Worm (Caenorhabditis elegans) whole organism, mixed stage, embryonic: ENCODE measurements around the gene W02D7.12.

Experiments used
- bed-3 ChIP-seq: fragments of 200-800 bp; sonication (Bioruptor generic); optimal IDR thresholded peaks from 3 replicates; lab custom pipeline; 2018; ENCODE audit warnings: mild to moderate bottlenecking, missing genetic modification characterization, moderate library complexity, missing compliant biosample characterization
- blmp-1 ChIP-seq: fragments of 150-350 bp; optimal IDR thresholded peaks from 2 replicates; lab custom pipeline; 2014; ENCODE audit warnings: missing biosample characterization, missing genetic modification characterization
- ceh-39 ChIP-seq: fragments of 150-350 bp; optimal IDR thresholded peaks from 2 replicates; lab custom pipeline; 2014; ENCODE audit warnings: missing biosample characterization, missing genetic modification characterization
- ceh-43 ChIP-seq: fragments of 200-800 bp; sonication (Bioruptor generic); optimal IDR thresholded peaks from 2 replicates; lab custom pipeline; 2018; ENCODE audit warnings: mild to moderate bottlenecking, missing genetic modification characterization, moderate library complexity, missing compliant biosample characterization
- ceh-83 ChIP-seq: fragments of 200-800 bp; sonication (Bioruptor generic); optimal IDR thresholded peaks from 2 replicates; lab custom pipeline; 2018; ENCODE audit warnings: mild to moderate bottlenecking, missing genetic modification characterization, missing compliant biosample characterization
- cnd-1 ChIP-seq: fragments of 200-800 bp; sonication (Bioruptor generic); optimal IDR thresholded peaks from 2 replicates; lab custom pipeline; 2018; ENCODE audit warnings: mild to moderate bottlenecking, missing genetic modification characterization, missing compliant biosample characterization
- drap-1 ChIP-seq: fragments of 200-800 bp; sonication (Bioruptor generic); optimal IDR thresholded peaks from 3 replicates; lab custom pipeline; 2018; ENCODE audit warnings: mild to moderate bottlenecking, missing genetic modification characterization, missing compliant biosample characterization
- elt-1 ChIP-seq: sonication (generic microtip); optimal IDR thresholded peaks from 2 replicates; lab custom pipeline; 2017; ENCODE audit warnings: missing genetic modification characterization, mild to moderate bottlenecking, missing compliant biosample characterization, antibody characterized with exemption, moderate library complexity, borderline replicate concordance; ENCODE audit not compliant: insufficient read depth
- elt-3 ChIP-seq: fragments of 150-350 bp; optimal IDR thresholded peaks from 2 replicates; lab custom pipeline; 2014; ENCODE audit warnings: missing biosample characterization, missing genetic modification characterization
- flh-1 ChIP-seq: fragments of 200-800 bp; sonication (Bioruptor generic); optimal IDR thresholded peaks from 2 replicates; lab custom pipeline; 2018; ENCODE audit warnings: mild to moderate bottlenecking, missing genetic modification characterization, moderate library complexity, missing compliant biosample characterization
- lin-13 ChIP-seq: fragments of 150-350 bp; optimal IDR thresholded peaks from 2 replicates; lab custom pipeline; 2014; ENCODE audit warnings: missing biosample characterization, missing genetic modification characterization
- lin-32 ChIP-seq: fragments of 200-800 bp; sonication (Bioruptor generic); optimal IDR thresholded peaks from 2 replicates; lab custom pipeline; 2018; ENCODE audit warnings: mild to moderate bottlenecking, missing genetic modification characterization, missing compliant biosample characterization
- lsy-2 ChIP-seq: fragments of 150-350 bp; optimal IDR thresholded peaks from 2 replicates; lab custom pipeline; 2014; ENCODE audit warnings: missing biosample characterization, missing genetic modification characterization
- mab-5 ChIP-seq: fragments of 150-350 bp; optimal IDR thresholded peaks from 2 replicates; lab custom pipeline; 2014; ENCODE audit warnings: missing biosample characterization, missing genetic modification characterization
- mep-1 ChIP-seq: fragments of 150-350 bp; optimal IDR thresholded peaks from 2 replicates; lab custom pipeline; 2017; ENCODE audit warnings: missing biosample characterization, missing genetic modification reagents, missing genetic modification characterization, inconsistent platforms
- nhr-12 ChIP-seq: fragments of 150-350 bp; optimal IDR thresholded peaks from 2 replicates; lab custom pipeline; 2014; ENCODE audit warnings: missing biosample characterization, missing genetic modification characterization
- nhr-237 ChIP-seq: fragments of 150-350 bp; optimal IDR thresholded peaks from 2 replicates; lab custom pipeline; 2014; ENCODE audit warnings: missing biosample characterization, missing genetic modification characterization
- nhr-28 ChIP-seq: fragments of 150-350 bp; optimal IDR thresholded peaks from 2 replicates; lab custom pipeline; 2014; ENCODE audit warnings: missing biosample characterization, missing genetic modification characterization
- pha-4 ChIP-seq: fragments of 150-350 bp; optimal IDR thresholded peaks from 2 replicates; lab custom pipeline; 2018; ENCODE audit warnings: missing biosample characterization, missing genetic modification reagents, missing genetic modification characterization
- sem-2 ChIP-seq: fragments of 200-800 bp; sonication (Bioruptor generic); optimal IDR thresholded peaks from 2 replicates; lab custom pipeline; 2018; ENCODE audit warnings: mild to moderate bottlenecking, missing genetic modification characterization, missing compliant biosample characterization
- snpc-4 ChIP-seq: fragments of 150-350 bp; optimal IDR thresholded peaks from 2 replicates; lab custom pipeline; 2014; ENCODE audit warnings: missing biosample characterization, missing genetic modification characterization
- sptf-1 ChIP-seq: sonication (generic microtip); optimal IDR thresholded peaks from 2 replicates; lab custom pipeline; 2017; ENCODE audit warnings: mild to moderate bottlenecking, missing genetic modification characterization, moderate library complexity, missing compliant biosample characterization
- unc-39 ChIP-seq: fragments of 150-350 bp; optimal IDR thresholded peaks from 2 replicates; lab custom pipeline; 2014; ENCODE audit warnings: missing biosample characterization, missing genetic modification characterization
- unc-62 ChIP-seq: fragments of 150-350 bp; optimal IDR thresholded peaks from 2 replicates; lab custom pipeline; 2014; ENCODE audit warnings: missing biosample characterization, missing genetic modification reagents, missing genetic modification characterization
- zip-8 ChIP-seq: fragments of 150-350 bp; optimal IDR thresholded peaks from 2 replicates; lab custom pipeline; 2014; ENCODE audit warnings: missing biosample characterization, missing genetic modification characterization
- ztf-11 ChIP-seq: fragments of 150-350 bp; optimal IDR thresholded peaks from 2 replicates; lab custom pipeline; 2014; ENCODE audit warnings: missing biosample characterization, missing genetic modification characterization

Gene W02D7.12

DNA sequence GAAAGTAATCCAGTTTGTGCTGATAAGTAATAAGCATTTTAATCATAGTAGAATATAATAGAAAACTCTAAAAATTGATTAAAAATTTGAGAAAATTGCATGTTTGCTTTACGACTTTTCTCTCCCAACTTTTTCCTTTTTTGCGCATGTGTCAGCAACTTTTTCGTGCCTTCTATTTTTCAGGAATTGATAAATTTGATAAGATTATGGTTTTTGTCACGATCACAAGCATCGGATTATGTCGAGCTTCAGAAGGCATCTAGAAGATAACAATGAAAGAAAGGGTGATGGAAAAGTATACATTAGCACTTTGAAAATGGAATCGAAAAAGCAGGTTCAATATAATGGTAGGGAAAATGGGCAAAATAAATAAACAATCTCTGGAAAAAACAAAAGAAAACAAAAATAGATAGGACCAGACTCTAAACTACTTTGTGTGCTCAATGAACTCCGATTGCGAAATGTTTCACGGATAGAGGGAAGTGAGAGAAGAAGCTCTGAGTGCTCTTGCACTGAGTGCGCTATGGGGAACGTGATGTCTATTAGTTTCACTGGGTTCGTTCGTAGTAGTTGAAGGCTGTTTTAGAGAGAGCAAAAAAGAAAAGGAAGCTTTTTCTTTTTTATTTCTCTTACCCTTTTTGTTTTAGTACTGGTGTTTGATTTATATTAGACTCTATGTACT lies 23.0 kb upstream of the W02D7.12 start:
- TF ChIP-seq cnd-1 (tag; lab: Kevin White, UChicago) (no peak), drap-1 (GFP tag; lab: Kevin White, UChicago) (no peak), ztf-11 (tag; lab: Kevin White, UChicago) (no peak), elt-1 (tag; lab: Kevin White, UChicago) (no peak), nhr-12 (tag; lab: Kevin White, UChicago) (no peak), blmp-1 (tag; lab: Kevin White, UChicago) (no peak)
- TF ChIP-seq, all 35 proteins: peak for 0

DNA sequence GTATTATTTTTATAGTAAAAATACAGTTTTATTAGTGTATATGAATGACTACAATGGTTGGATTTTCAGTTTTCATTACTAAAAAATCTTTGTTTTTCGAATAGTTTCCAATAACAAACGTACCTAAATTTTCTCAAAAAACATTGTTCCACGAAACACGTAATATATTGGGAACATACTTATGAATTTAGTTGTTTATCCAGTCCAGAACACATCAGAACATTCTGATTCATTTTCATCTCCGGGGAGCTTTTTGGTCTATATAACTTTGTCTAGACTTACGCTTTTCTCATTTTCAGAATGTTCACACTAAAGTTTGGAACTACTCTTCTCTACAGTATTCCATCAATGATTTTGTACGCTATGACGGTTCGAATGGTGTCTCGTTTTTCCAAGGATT lies 19.5 kb upstream of the W02D7.12 start, which contains the start of gene srg-33:
Gene srg-33, plus strand, starts transcription at position 301 of the 400 bp plus-strand sequence.
- TF ChIP-seq sptf-1 (tag; lab: Kevin White, UChicago) (no peak), drap-1 (GFP tag; lab: Kevin White, UChicago) (no peak), unc-39 (no peak), sem-2 (no peak), mep-1 (tag; lab: Kevin White, UChicago) (no peak), pha-4 (tag; lab: Kevin White, UChicago) (no peak), snpc-4 (no peak)

DNA sequence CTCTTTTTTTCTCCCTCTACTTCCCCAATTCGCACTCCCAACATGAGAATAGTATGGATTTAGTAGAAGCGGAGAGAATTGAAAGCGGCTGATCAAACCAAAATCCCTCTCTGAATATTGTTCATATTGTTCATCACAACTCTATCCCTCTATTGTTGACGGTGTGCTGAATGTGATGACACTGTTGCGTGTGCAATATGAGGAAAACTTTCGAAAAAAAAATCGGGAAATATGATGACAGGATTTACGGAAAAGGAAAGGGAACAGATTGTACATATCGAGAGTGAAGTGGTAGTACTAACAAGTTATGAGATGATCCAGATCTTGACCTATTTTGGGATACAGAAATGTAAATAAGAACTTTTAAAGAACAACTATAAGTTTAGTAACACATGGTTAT lies 15.4 kb upstream of the W02D7.12 start, which contains the start of gene smex-1:
Gene smex-1, minus strand, starts transcription at position 101 of the 400 bp plus-strand sequence.
- TF ChIP-seq unc-62 (GFP tag; lab: Kevin White, UChicago) (no peak), cnd-1 (tag; lab: Kevin White, UChicago) (no peak), lsy-2 (no peak), ceh-39 (tag; lab: Kevin White, UChicago) (no peak), ceh-83 (GFP tag; lab: Kevin White, UChicago) (no peak), zip-8 (tag; lab: Kevin White, UChicago) (no peak), sptf-1 (tag; lab: Kevin White, UChicago) (no peak), snpc-4 (no peak), lin-13 (tag; lab: Kevin White, UChicago) (no peak), mep-1 (tag; lab: Kevin White, UChicago) (no peak), blmp-1 (tag; lab: Kevin White, UChicago) (no peak), lin-32 (GFP tag; lab: Kevin White, UChicago) (no peak), ztf-11 (tag; lab: Kevin White, UChicago) (no peak)

DNA sequence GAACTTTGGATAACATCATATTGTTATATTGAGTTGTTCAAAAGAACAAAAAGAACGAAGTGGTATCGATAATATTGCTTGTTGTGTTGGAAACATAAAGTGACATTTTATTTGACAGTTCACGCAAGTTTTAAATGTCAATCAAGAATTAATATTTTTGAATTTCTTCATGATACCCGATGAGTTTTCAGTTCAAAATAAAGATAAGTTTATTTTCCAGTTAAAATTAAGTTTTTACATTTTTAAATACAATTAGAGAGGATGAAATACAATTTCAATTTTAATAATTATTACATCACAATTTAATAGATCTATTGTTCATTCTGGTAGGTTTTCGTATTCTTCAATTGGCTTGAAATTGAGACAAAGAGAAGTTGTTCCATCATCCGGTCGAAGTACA lies 13.8 kb upstream of the W02D7.12 start, which contains the start of gene W02D7.4:
Gene W02D7.4, minus strand, starts transcription at position 101 of the 400 bp plus-strand sequence.
- TF ChIP-seq flh-1 (GFP tag; lab: Kevin White, UChicago), result no peak
- TF ChIP-seq nhr-28 (tag; lab: Kevin White, UChicago), result no peak
- no peak for TF ChIP-seq drap-1 (GFP tag; lab: Kevin White, UChicago)
- no peak for TF ChIP-seq lin-32 (GFP tag; lab: Kevin White, UChicago)
- no peak for TF ChIP-seq elt-3 (tag; lab: Kevin White, UChicago)
- TF ChIP-seq mab-5, result no peak
- TF ChIP-seq ceh-43 (GFP tag; lab: Kevin White, UChicago), result no peak
- TF ChIP-seq nhr-237, result no peak
- TF ChIP-seq bed-3 (GFP tag; lab: Kevin White, UChicago), result no peak
- no peak for TF ChIP-seq snpc-4
- TF ChIP-seq unc-62 (GFP tag; lab: Kevin White, UChicago), result no peak

DNA sequence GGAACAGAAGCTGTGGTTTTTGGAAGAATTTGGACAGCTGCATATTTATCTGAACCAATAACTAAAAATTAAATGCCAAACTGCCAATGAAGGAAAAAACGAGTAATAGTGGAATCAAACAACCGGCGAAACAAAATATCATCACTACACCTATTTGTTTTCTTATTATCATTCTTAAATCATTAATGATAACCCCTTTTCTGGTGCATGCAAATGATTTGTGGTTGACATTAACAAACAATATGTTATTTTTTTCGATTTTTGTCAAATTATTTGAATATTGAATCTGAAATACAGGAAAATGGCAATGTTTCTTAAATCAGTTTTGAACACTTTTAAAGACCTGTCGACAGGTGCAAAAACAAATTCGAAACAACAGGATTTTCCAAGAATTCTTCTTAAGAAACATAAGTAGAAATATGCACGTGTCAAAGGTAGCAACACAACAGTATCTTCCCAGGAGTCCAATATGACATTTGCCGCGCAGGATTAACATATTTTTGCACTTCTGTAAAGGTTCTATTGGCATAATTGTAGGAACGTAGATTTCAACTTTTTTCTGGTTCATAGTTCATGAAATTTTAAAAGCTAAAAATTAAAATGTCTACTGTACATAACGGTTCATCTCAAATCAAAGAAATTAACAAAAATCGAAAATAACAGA lies 12.0 kb upstream of the W02D7.12 start, which contains the start of gene W02D7.5:
Gene W02D7.5, minus strand, starts transcription at position 51 of the 664 bp plus-strand sequence.
- TF ChIP-seq nhr-12 (tag; lab: Kevin White, UChicago) (no peak), sem-2 (no peak), ceh-43 (GFP tag; lab: Kevin White, UChicago) (no peak)

DNA sequence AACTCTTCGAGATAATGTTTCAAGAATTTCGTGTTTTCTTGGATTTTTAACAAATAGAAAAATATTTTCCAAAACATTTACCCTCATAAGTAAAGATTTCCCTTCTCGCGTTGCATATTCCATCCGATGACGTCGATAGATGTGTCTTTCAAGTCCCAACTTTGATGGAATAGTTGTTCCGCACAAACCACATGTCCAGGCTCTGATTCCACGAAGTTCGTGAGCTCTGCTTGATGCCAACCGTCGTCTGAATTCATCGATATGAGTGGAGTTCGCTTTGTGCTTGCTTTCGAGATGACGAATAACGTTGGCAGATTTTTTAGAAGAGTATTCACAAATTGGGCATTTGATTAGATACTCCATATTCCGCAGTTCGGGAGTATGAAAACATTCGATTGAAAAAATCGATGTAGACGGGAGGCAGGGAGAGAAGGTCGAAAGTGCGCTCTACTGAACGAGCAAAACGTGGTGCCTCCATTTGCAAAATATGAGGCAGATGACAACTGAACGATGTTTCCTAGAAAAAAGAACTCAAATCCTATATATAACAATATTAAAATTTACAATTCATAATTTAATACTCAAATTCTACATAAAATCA lies 10.3 kb upstream of the W02D7.12 start, which contains the start of gene W02D7.6:
Gene W02D7.6, minus strand, starts transcription at position 573 of the 601 bp plus-strand sequence.
- TF ChIP-seq mep-1 (tag; lab: Kevin White, UChicago) (peak; percentile 9), drap-1 (GFP tag; lab: Kevin White, UChicago) (no peak)
